Fruit fly (Drosophila melanogaster): ENCODE data around the gene retm.

DNA sequence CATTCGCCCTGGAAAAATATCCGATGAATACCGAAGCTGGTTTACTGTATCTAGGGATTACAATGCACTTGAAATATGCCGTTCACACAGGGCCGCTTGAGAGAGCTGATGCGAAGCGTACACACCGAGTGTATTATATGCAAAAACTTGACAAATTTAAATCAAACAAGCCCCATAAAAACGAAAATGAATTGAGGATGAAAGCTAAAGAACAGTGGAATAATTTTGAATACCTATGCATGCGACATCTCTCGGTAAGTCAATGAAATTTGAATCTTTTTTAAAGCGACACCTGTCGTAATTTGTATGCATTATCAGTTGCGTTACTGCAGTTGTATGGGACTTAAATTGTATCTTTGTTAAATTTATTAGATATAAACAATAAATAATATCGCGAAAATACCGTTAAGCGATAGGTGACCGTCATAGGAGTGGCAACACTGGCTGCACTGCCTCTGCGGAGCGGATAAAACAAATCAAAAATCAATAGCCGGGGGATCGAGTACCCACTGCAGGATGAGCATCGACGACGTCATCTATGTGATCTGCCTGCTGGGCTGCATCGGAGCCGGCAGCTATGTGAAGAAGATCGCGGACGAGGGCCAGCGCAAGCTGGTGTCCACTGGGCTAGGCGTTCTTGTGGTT lies 348 bp upstream of the retm start, which contains the start of gene frj:
- TF ChIP-seq EcR (GFP tag; optimal IDR thresholded peaks at IDR 0.05), result no peak
- no peak for TF ChIP-seq usp (GFP tag; optimal IDR thresholded peaks at IDR 0.05)
- TF ChIP-seq psq (optimal IDR thresholded peaks at IDR 0.05), result no peak
- TF ChIP-seq CG8478 (optimal IDR thresholded peaks at IDR 0.05), result no peak
